Worm (Caenorhabditis elegans) whole organism, early embryonic: ENCODE data around the gene srb-12.

Experiments
- B0310.2 ChIP-seq: sonication (generic microtip); optimal IDR thresholded peaks from 2 replicates; lab custom pipeline; 2016; ENCODE audit warnings: mild to moderate bottlenecking, missing genetic modification characterization, missing compliant biosample characterization
- F13C5.2 ChIP-seq: sonication (generic microtip); optimal IDR thresholded peaks from 2 replicates; lab custom pipeline; 2017; ENCODE audit warnings: mild to moderate bottlenecking, missing genetic modification characterization, inconsistent platforms, missing compliant biosample characterization
- aly-1 ChIP-seq: sonication (generic microtip); optimal IDR thresholded peaks from 2 replicates; lab custom pipeline; 2016; ENCODE audit warnings: missing genetic modification characterization, missing compliant biosample characterization
- ama-1 ChIP-seq: fragments of 150-350 bp; optimal IDR thresholded peaks from 2 replicates; lab custom pipeline; 2014
- ceh-13 ChIP-seq: fragments of 200-800 bp; sonication (Bioruptor generic); optimal IDR thresholded peaks from 2 replicates; lab custom pipeline; 2018; ENCODE audit warnings: mild to moderate bottlenecking, missing genetic modification characterization, missing compliant biosample characterization
- ceh-36 ChIP-seq: sonication (generic microtip); optimal IDR thresholded peaks from 2 replicates; lab custom pipeline; 2016; ENCODE audit warnings: missing genetic modification characterization, inconsistent platforms, missing compliant biosample characterization
- ets-7 ChIP-seq: sonication (generic microtip); optimal IDR thresholded peaks from 2 replicates; lab custom pipeline; 2016; ENCODE audit warnings: missing genotype, missing genetic modification characterization, missing compliant biosample characterization
- flt-1 ChIP-seq: fragments of 200-800 bp; sonication (Bioruptor generic); IDR thresholded peaks from 2 replicates; pipeline ENCODE4 v1.3.6; 2022; ENCODE audit warnings: missing genetic modification characterization, missing compliant biosample characterization
- hmbx-1 ChIP-seq: sonication (generic microtip); optimal IDR thresholded peaks from 2 replicates; lab custom pipeline; 2016; ENCODE audit warnings: mild to moderate bottlenecking, missing genetic modification characterization, missing compliant biosample characterization
- hmg-4 ChIP-seq: fragments of 200-800 bp; sonication (Bioruptor generic); optimal IDR thresholded peaks from 2 replicates; lab custom pipeline; 2018; ENCODE audit warnings: mild to moderate bottlenecking, missing genetic modification characterization, missing compliant biosample characterization
- hnd-1 ChIP-seq: sonication (generic microtip); optimal IDR thresholded peaks from 2 replicates; lab custom pipeline; 2016; ENCODE audit warnings: missing genetic modification characterization, missing compliant biosample characterization
- pes-1 ChIP-seq: fragments of 200-800 bp; sonication (Bioruptor generic); IDR thresholded peaks from 2 replicates; pipeline ENCODE4 v1.3.6; 2022; ENCODE audit warnings: missing genetic modification reagents, missing genetic modification characterization, missing compliant biosample characterization
- scrt-1 ChIP-seq: fragments of 200-800 bp; sonication (Bioruptor generic); IDR thresholded peaks from 2 replicates; pipeline ENCODE4 v1.3.6; 2022; ENCODE audit warnings: missing genetic modification characterization, missing compliant biosample characterization
- sea-1 ChIP-seq: fragments of 200-800 bp; sonication (Bioruptor generic); conservative IDR thresholded peaks from 2 replicates; pipeline ENCODE4 v1.3.6; 2022; ENCODE audit warnings: missing genetic modification characterization, missing compliant biosample characterization
- tbx-11 ChIP-seq: fragments of 200-800 bp; sonication (Bioruptor generic); IDR thresholded peaks from 2 replicates; pipeline ENCODE4 v1.3.6; 2022; ENCODE audit warnings: missing genetic modification characterization, missing compliant biosample characterization
- tbx-37 ChIP-seq: fragments of 200-800 bp; sonication (Bioruptor generic); conservative IDR thresholded peaks from 2 replicates; pipeline ENCODE4 v1.3.6; 2022; ENCODE audit warnings: missing genetic modification reagents, missing genetic modification characterization, missing compliant biosample characterization
- tra-4 ChIP-seq: sonication (generic microtip); optimal IDR thresholded peaks from 2 replicates; lab custom pipeline; 2017; ENCODE audit warnings: missing genetic modification characterization, missing compliant biosample characterization

Gene srb-12

ce11 chrII:5112082-5112481, 42.4 kb downstream of the srb-12 start, which contains the start of gene F09C12.8:
Gene F09C12.8, plus strand, starts transcription at chrII:5112382.
- TF ChIP-seq pes-1 (GFP tag; lab: Robert Waterston, UW) (no peak), hnd-1 (tag; lab: Kevin White, UChicago) (no peak), ceh-13 (GFP tag; lab: Kevin White, UChicago) (no peak), aly-1 (tag; lab: Kevin White, UChicago) (no peak), hmbx-1 (tag; lab: Kevin White, UChicago) (no peak), tra-4 (no peak), tbx-37 (GFP tag; lab: Robert Waterston, UW) (no peak), ama-1 (lab: Kevin White, UChicago) (no peak), flt-1 (GFP tag; lab: Robert Waterston, UW) (no peak), hmg-4 (GFP tag; lab: Kevin White, UChicago) (no peak), F13C5.2 (tag; lab: Kevin White, UChicago) (no peak), ets-7 (tag; lab: Kevin White, UChicago) (no peak), sea-1 (GFP tag; lab: Robert Waterston, UW) (no peak), tbx-11 (GFP tag; lab: Robert Waterston, UW) (no peak), scrt-1 (GFP tag; lab: Robert Waterston, UW) (no peak)

ce11 chrII:5109693-5110092, 44.7 kb downstream of the srb-12 start, which contains the start of gene F09C12.2:
Gene F09C12.2, plus strand, starts transcription at chrII:5110012.
- TF ChIP-seq F13C5.2 (tag; lab: Kevin White, UChicago) (no peak), ama-1 (lab: Kevin White, UChicago) (no peak), ceh-13 (GFP tag; lab: Kevin White, UChicago) (no peak), ceh-36 (tag; lab: Kevin White, UChicago) (no peak), B0310.2 (no peak), tra-4 (no peak), tbx-11 (GFP tag; lab: Robert Waterston, UW) (no peak), flt-1 (GFP tag; lab: Robert Waterston, UW) (no peak), aly-1 (tag; lab: Kevin White, UChicago) (no peak), ets-7 (tag; lab: Kevin White, UChicago) (no peak), pes-1 (GFP tag; lab: Robert Waterston, UW) (no peak), scrt-1 (GFP tag; lab: Robert Waterston, UW) (no peak), sea-1 (GFP tag; lab: Robert Waterston, UW) (no peak), tbx-37 (GFP tag; lab: Robert Waterston, UW) (no peak)

ce11 chrII:5105020-5105419, 49.4 kb downstream of the srb-12 start:
- peak; percentile 99 for TF ChIP-seq hmg-4 (GFP tag; lab: Kevin White, UChicago)
- TF ChIP-seq ceh-13 (GFP tag; lab: Kevin White, UChicago) = peak; percentile 98
- peak; percentile 97 for TF ChIP-seq sea-1 (GFP tag; lab: Robert Waterston, UW)
- TF ChIP-seq hnd-1 (tag; lab: Kevin White, UChicago) = peak; percentile 92
- TF ChIP-seq flt-1 (GFP tag; lab: Robert Waterston, UW) = no peak; the same call in none of the 2 replicates
- no peak for TF ChIP-seq ama-1 (lab: Kevin White, UChicago)
- peak; percentile 98 for TF ChIP-seq tbx-11 (GFP tag; lab: Robert Waterston, UW)
- peak; percentile 98 for TF ChIP-seq pes-1 (GFP tag; lab: Robert Waterston, UW)
- TF ChIP-seq hmbx-1 (tag; lab: Kevin White, UChicago) = peak; percentile 89
- TF ChIP-seq scrt-1 (GFP tag; lab: Robert Waterston, UW) = peak; percentile 99
- peak; percentile 82 for TF ChIP-seq tra-4
- peak; percentile 95 for TF ChIP-seq ets-7 (tag; lab: Kevin White, UChicago)
- TF ChIP-seq B0310.2 = peak; percentile 98
- TF ChIP-seq ceh-36 (tag; lab: Kevin White, UChicago) = peak; percentile 97
- peak; percentile 97 for TF ChIP-seq F13C5.2 (tag; lab: Kevin White, UChicago)
- TF ChIP-seq aly-1 (tag; lab: Kevin White, UChicago) = peak; percentile 99
- TF ChIP-seq tbx-37 (GFP tag; lab: Robert Waterston, UW) = peak; percentile 96

ce11 chrII:5103784-5104457, 50.5 kb downstream of the srb-12 start, which contains the start of the genes C04G6.11 and mpk-2:
Gene C04G6.11, minus strand, starts transcription at chrII:5103834.
Gene mpk-2, plus strand, starts transcription at chrII:5104118.
- TF ChIP-seq scrt-1 (GFP tag; lab: Robert Waterston, UW) (no peak), tbx-11 (GFP tag; lab: Robert Waterston, UW) (no peak), F13C5.2 (tag; lab: Kevin White, UChicago) (no peak), B0310.2 (no peak), ets-7 (tag; lab: Kevin White, UChicago) (no peak), aly-1 (tag; lab: Kevin White, UChicago) (no peak), tbx-37 (GFP tag; lab: Robert Waterston, UW) (no peak), sea-1 (GFP tag; lab: Robert Waterston, UW) (no peak), ceh-13 (GFP tag; lab: Kevin White, UChicago) (no peak), pes-1 (GFP tag; lab: Robert Waterston, UW) (no peak), hmg-4 (GFP tag; lab: Kevin White, UChicago) (no peak), hnd-1 (tag; lab: Kevin White, UChicago) (no peak), flt-1 (GFP tag; lab: Robert Waterston, UW) (no peak), ama-1 (lab: Kevin White, UChicago) (no peak), ceh-36 (tag; lab: Kevin White, UChicago) (no peak), hmbx-1 (tag; lab: Kevin White, UChicago) (no peak), tra-4 (no peak)

ce11 chrII:5103189-5103588, 51.3 kb downstream of the srb-12 start:
- TF ChIP-seq hmg-4 (GFP tag; lab: Kevin White, UChicago) (no peak), ama-1 (lab: Kevin White, UChicago) (no peak), flt-1 (GFP tag; lab: Robert Waterston, UW) (no peak), ceh-36 (tag; lab: Kevin White, UChicago) (no peak), hmbx-1 (tag; lab: Kevin White, UChicago) (no peak), ceh-13 (GFP tag; lab: Kevin White, UChicago) (no peak), tbx-11 (GFP tag; lab: Robert Waterston, UW) (no peak), scrt-1 (GFP tag; lab: Robert Waterston, UW) (no peak), aly-1 (tag; lab: Kevin White, UChicago) (no peak)
